Worm (Caenorhabditis elegans) whole organism, mixed stage, embryonic: ENCODE data around the gene C04C11.1.

ENCODE experiments used
- bed-3 ChIP-seq: fragments of 200-800 bp; sonication (Bioruptor generic); optimal IDR thresholded peaks from 3 replicates; lab custom pipeline; 2018; ENCODE audit warnings: mild to moderate bottlenecking, missing genetic modification characterization, moderate library complexity, missing compliant biosample characterization
- blmp-1 ChIP-seq: fragments of 150-350 bp; optimal IDR thresholded peaks from 2 replicates; lab custom pipeline; 2014; ENCODE audit warnings: missing biosample characterization, missing genetic modification characterization
- hlh-1 ChIP-seq: fragments of 150-350 bp; optimal IDR thresholded peaks from 2 replicates; lab custom pipeline; 2014; ENCODE audit warnings: missing biosample characterization, missing genetic modification reagents, missing genetic modification characterization
- snpc-4 ChIP-seq: fragments of 150-350 bp; optimal IDR thresholded peaks from 2 replicates; lab custom pipeline; 2014; ENCODE audit warnings: missing biosample characterization, missing genetic modification characterization
- unc-62 ChIP-seq: fragments of 150-350 bp; optimal IDR thresholded peaks from 2 replicates; lab custom pipeline; 2014; ENCODE audit warnings: missing biosample characterization, missing genetic modification reagents, missing genetic modification characterization
- zip-8 ChIP-seq: fragments of 150-350 bp; optimal IDR thresholded peaks from 2 replicates; lab custom pipeline; 2014; ENCODE audit warnings: missing biosample characterization, missing genetic modification characterization

ce11 chrX:14069528-14069927 is 49.1 kb downstream of the C04C11.1 start:
- TF ChIP-seq hlh-1 (tag; lab: Kevin White, UChicago), result no peak
- no peak for TF ChIP-seq unc-62 (GFP tag; lab: Kevin White, UChicago)
- peak; percentile 39 for TF ChIP-seq zip-8 (tag; lab: Kevin White, UChicago)
- TF ChIP-seq blmp-1 (tag; lab: Kevin White, UChicago), result peak; percentile 52
- TF ChIP-seq bed-3 (GFP tag; lab: Kevin White, UChicago), result no peak
- TF ChIP-seq snpc-4 (tag; lab: Kevin White, UChicago), result no peak
